Worm (Caenorhabditis elegans): Measurements from ENCODE around the gene F59B10.5.

- no peak for TF ChIP-seq lin-13 (GFP tag; optimal IDR thresholded peaks at IDR 0.05)
- no peak for TF ChIP-seq elt-3 (tag; optimal IDR thresholded peaks at IDR 0.05)
- TF ChIP-seq snpc-4 (tag; optimal IDR thresholded peaks at IDR 0.05): no peak
- TF ChIP-seq lsy-2 (tag; optimal IDR thresholded peaks at IDR 0.05): no peak
- no peak for TF ChIP-seq unc-39 (tag; optimal IDR thresholded peaks at IDR 0.05)
- no peak for TF ChIP-seq zag-1 (tag; optimal IDR thresholded peaks at IDR 0.05)
- no peak for TF ChIP-seq unc-62 (GFP tag; optimal IDR thresholded peaks at IDR 0.05)
- TF ChIP-seq ztf-4 (tag; optimal IDR thresholded peaks at IDR 0.05): no peak
These were observed 33.2 kb upstream of the F59B10.5 start for ce11 chrII:10556550-10557205.

All from whole organism, L2 larva.